Worm (Caenorhabditis elegans) whole organism, L2 larva: ENCODE data around the gene Y51B9A.8.

Source experiments
- C34F6.9 ChIP-seq: fragments of 150-350 bp; optimal IDR thresholded peaks from 2 replicates; lab custom pipeline; 2014; ENCODE audit warnings: missing biosample characterization, missing genetic modification characterization
- F13H6.1 ChIP-seq: sonication (generic microtip); optimal IDR thresholded peaks from 2 replicates; lab custom pipeline; 2016; ENCODE audit warnings: missing genetic modification characterization, missing compliant biosample characterization
- R02D3.7 ChIP-seq: fragments of 150-350 bp; optimal IDR thresholded peaks from 2 replicates; lab custom pipeline; 2014; ENCODE audit warnings: missing biosample characterization, missing genetic modification characterization
- Y55F3AM.14 ChIP-seq: fragments of 200-800 bp; sonication (Bioruptor generic); optimal IDR thresholded peaks from 2 replicates; lab custom pipeline; 2018; ENCODE audit warnings: mild to moderate bottlenecking, missing genetic modification characterization, missing compliant biosample characterization
- ZK546.5 ChIP-seq: sonication (generic microtip); optimal IDR thresholded peaks from 2 replicates; lab custom pipeline; 2017; ENCODE audit warnings: missing biosample characterization, missing genetic modification characterization
- alr-1 ChIP-seq: fragments of 150-350 bp; optimal IDR thresholded peaks from 2 replicates; lab custom pipeline; 2014; ENCODE audit warnings: missing biosample characterization, missing genetic modification characterization
- aly-2 ChIP-seq: fragments of 150-350 bp; optimal IDR thresholded peaks from 2 replicates; lab custom pipeline; 2014; ENCODE audit warnings: missing biosample characterization, missing genetic modification characterization
- ama-1 ChIP-seq: fragments of 150-350 bp; optimal IDR thresholded peaks from 2 replicates; lab custom pipeline; 2018; ENCODE audit warnings: inconsistent platforms
- blmp-1 ChIP-seq: sonication (generic microtip); optimal IDR thresholded peaks from 2 replicates; lab custom pipeline; 2017; ENCODE audit warnings: missing genetic modification characterization, mild to moderate bottlenecking, missing compliant biosample characterization, antibody characterized with exemption, moderate library complexity; ENCODE audit not compliant: insufficient read depth
- ceh-16 ChIP-seq: fragments of 150-350 bp; optimal IDR thresholded peaks from 2 replicates; lab custom pipeline; 2014; ENCODE audit warnings: missing biosample characterization, missing genetic modification characterization
- crh-2 ChIP-seq: sonication (generic microtip); optimal IDR thresholded peaks from 2 replicates; lab custom pipeline; 2017; ENCODE audit warnings: missing biosample characterization, missing genetic modification characterization
- dmd-4 ChIP-seq: sonication (generic microtip); optimal IDR thresholded peaks from 2 replicates; lab custom pipeline; 2017; ENCODE audit warnings: missing biosample characterization, missing genetic modification characterization
- egl-27 ChIP-seq: sonication (generic microtip); optimal IDR thresholded peaks from 3 replicates; lab custom pipeline; 2017; ENCODE audit warnings: missing biosample characterization, missing genetic modification reagents, missing genetic modification characterization
- elt-1 ChIP-seq: fragments of 150-350 bp; optimal IDR thresholded peaks from 2 replicates; lab custom pipeline; 2014; ENCODE audit warnings: missing biosample characterization, missing genetic modification characterization
- elt-3 ChIP-seq: sonication (generic microtip); optimal IDR thresholded peaks from 2 replicates; lab custom pipeline; 2017; ENCODE audit warnings: missing biosample characterization, missing genetic modification characterization
- fos-1 ChIP-seq: fragments of 150-350 bp; optimal IDR thresholded peaks from 2 replicates; lab custom pipeline; 2014; ENCODE audit warnings: missing biosample characterization, missing genetic modification characterization
- gmeb-1 ChIP-seq: fragments of 150-350 bp; optimal IDR thresholded peaks from 2 replicates; lab custom pipeline; 2014; ENCODE audit warnings: missing biosample characterization, missing genetic modification characterization
- lin-11 ChIP-seq: fragments of 150-350 bp; sonication (generic microtip); optimal IDR thresholded peaks from 2 replicates; lab custom pipeline; 2014; ENCODE audit warnings: missing biosample characterization, missing genetic modification characterization, inconsistent platforms, mixed read lengths
- lin-13 ChIP-seq: fragments of 150-350 bp; optimal IDR thresholded peaks from 2 replicates; lab custom pipeline; 2014; ENCODE audit warnings: missing biosample characterization, missing genetic modification reagents, missing genetic modification characterization
- lin-39 ChIP-seq: fragments of 150-350 bp; optimal IDR thresholded peaks from 2 replicates; lab custom pipeline; 2014; ENCODE audit warnings: missing biosample characterization, missing genetic modification reagents, missing genetic modification characterization
- lsy-2 ChIP-seq, 2 experiments: fragments of 150-350 bp in 1 of 2; sonication (generic microtip) in 1 of 2; optimal IDR thresholded peaks; 2 replicates each; lab custom pipeline; 2014 to 2017; ENCODE audit warnings: missing biosample characterization in 2 of 2, missing genetic modification characterization in 2 of 2
- mab-5 ChIP-seq: fragments of 150-350 bp; optimal IDR thresholded peaks from 2 replicates; lab custom pipeline; 2014; ENCODE audit warnings: missing biosample characterization, missing genetic modification characterization
- mbf-1 ChIP-seq: sonication (generic microtip); optimal IDR thresholded peaks from 2 replicates; lab custom pipeline; 2017; ENCODE audit warnings: missing biosample characterization, missing genetic modification characterization
- nhr-10 ChIP-seq: sonication (generic microtip); optimal IDR thresholded peaks from 2 replicates; lab custom pipeline; 2017; ENCODE audit warnings: missing biosample characterization, missing genetic modification characterization
- nhr-11 ChIP-seq: fragments of 150-350 bp; optimal IDR thresholded peaks from 2 replicates; lab custom pipeline; 2014; ENCODE audit warnings: missing biosample characterization, missing genetic modification characterization
- nhr-12 ChIP-seq: fragments of 150-350 bp; optimal IDR thresholded peaks from 2 replicates; lab custom pipeline; 2014; ENCODE audit warnings: missing biosample characterization, missing genetic modification characterization
- nhr-129 ChIP-seq: fragments of 150-350 bp; optimal IDR thresholded peaks from 2 replicates; lab custom pipeline; 2014; ENCODE audit warnings: missing biosample characterization, missing genetic modification characterization
- nhr-21 ChIP-seq: fragments of 150-350 bp; optimal IDR thresholded peaks from 2 replicates; lab custom pipeline; 2014; ENCODE audit warnings: missing biosample characterization, missing genetic modification characterization
- nhr-23 ChIP-seq: fragments of 150-350 bp; optimal IDR thresholded peaks from 2 replicates; lab custom pipeline; 2014; ENCODE audit warnings: missing biosample characterization, missing genetic modification reagents, missing genetic modification characterization
- nhr-237 ChIP-seq: fragments of 150-350 bp; optimal IDR thresholded peaks from 2 replicates; lab custom pipeline; 2014; ENCODE audit warnings: missing biosample characterization, missing genetic modification characterization
- nhr-6 ChIP-seq: fragments of 150-350 bp; optimal IDR thresholded peaks from 2 replicates; lab custom pipeline; 2014; ENCODE audit warnings: missing biosample characterization, missing genetic modification characterization
- nhr-77 ChIP-seq: fragments of 150-350 bp; optimal IDR thresholded peaks from 2 replicates; lab custom pipeline; 2014; ENCODE audit warnings: missing biosample characterization, missing genetic modification characterization
- peb-1 ChIP-seq: fragments of 150-350 bp; optimal IDR thresholded peaks from 2 replicates; lab custom pipeline; 2014; ENCODE audit warnings: missing biosample characterization, missing genetic modification characterization
- sem-4 ChIP-seq: fragments of 150-350 bp; optimal IDR thresholded peaks from 2 replicates; lab custom pipeline; 2014; ENCODE audit warnings: missing biosample characterization, missing genetic modification reagents, missing genetic modification characterization
- skn-1 ChIP-seq: sonication (generic microtip); optimal IDR thresholded peaks from 2 replicates; lab custom pipeline; 2017; ENCODE audit warnings: missing biosample characterization, missing genetic modification characterization
- sma-9 ChIP-seq, 2 experiments: fragments of 150-350 bp in 1 of 2; sonication (generic microtip) in 1 of 2; optimal IDR thresholded peaks; 2 replicates each; lab custom pipeline; 2014 to 2016; ENCODE audit warnings: missing genetic modification characterization in 2 of 2, mild to moderate bottlenecking in 1 of 2, missing biosample characterization in 1 of 2, missing compliant biosample characterization in 1 of 2, missing genetic modification reagents in 1 of 2, moderate library complexity in 1 of 2
- snpc-4 ChIP-seq: fragments of 150-350 bp; optimal IDR thresholded peaks from 2 replicates; lab custom pipeline; 2014; ENCODE audit warnings: missing biosample characterization, missing genetic modification characterization
- unc-39 ChIP-seq: fragments of 150-350 bp; optimal IDR thresholded peaks from 2 replicates; lab custom pipeline; 2014; ENCODE audit warnings: missing biosample characterization, missing genetic modification characterization
- unc-55 ChIP-seq: fragments of 150-350 bp; sonication (generic microtip); optimal IDR thresholded peaks from 3 replicates; lab custom pipeline; 2014; ENCODE audit warnings: missing biosample characterization, missing genetic modification reagents, missing genetic modification characterization
- unc-62 ChIP-seq: fragments of 150-350 bp; optimal IDR thresholded peaks from 2 replicates; lab custom pipeline; 2014; ENCODE audit warnings: missing biosample characterization, missing genetic modification reagents, missing genetic modification characterization
- zag-1 ChIP-seq: fragments of 150-350 bp; optimal IDR thresholded peaks from 2 replicates; lab custom pipeline; 2014; ENCODE audit warnings: missing biosample characterization, missing genetic modification characterization
- ztf-1 ChIP-seq: fragments of 200-800 bp; sonication (Bioruptor generic); conservative IDR thresholded peaks from 2 replicates; pipeline ENCODE4 v1.3.6; 2022; ENCODE audit warnings: missing genetic modification characterization, missing compliant biosample characterization
- ztf-11 ChIP-seq: sonication (generic microtip); optimal IDR thresholded peaks from 2 replicates; lab custom pipeline; 2017; ENCODE audit warnings: missing biosample characterization, missing genetic modification characterization
- ztf-4 ChIP-seq: fragments of 150-350 bp; optimal IDR thresholded peaks from 2 replicates; lab custom pipeline; 2014; ENCODE audit warnings: missing biosample characterization, missing genetic modification characterization

Gene Y51B9A.8

ce11 chrII:9411497-9411896 is 12.8 kb downstream of the Y51B9A.8 start, which contains the start of gene M176.9:
Gene M176.9, minus strand, starts transcription at chrII:9411597.
- TF ChIP-seq nhr-129 (tag; lab: Kevin White, UChicago) (no peak), ztf-11 (tag; lab: Kevin White, UChicago) (no peak), nhr-11 (tag; lab: Kevin White, UChicago) (no peak), Y55F3AM.14 (GFP tag; lab: Kevin White, UChicago) (no peak), nhr-12 (no peak), blmp-1 (no peak), snpc-4 (tag; lab: Kevin White, UChicago) (no peak), nhr-6 (no peak), alr-1 (no peak), ztf-1 (GFP tag; lab: Robert Waterston, UW) (no peak), zag-1 (tag; lab: Kevin White, UChicago) (no peak), peb-1 (no peak), sma-9 (GFP tag; optimal IDR thresholded peaks at IDR 0.05; lab: Kevin White, UChicago) (no peak), sma-9 (tag; optimal IDR thresholded peaks at IDR 0.05; lab: Kevin White, UChicago) (no peak)
- TF ChIP-seq, all 48 proteins: peak for 0

ce11 chrII:9412086-9412608 is 13.5 kb downstream of the Y51B9A.8 start, which contains the start of gene arrd-3:
Gene arrd-3, plus strand, starts transcription at chrII:9412558.
- TF ChIP-seq sma-9 (GFP tag; optimal IDR thresholded peaks at IDR 0.05; lab: Kevin White, UChicago), result peak; percentile 18
- TF ChIP-seq sma-9 (tag; optimal IDR thresholded peaks at IDR 0.05; lab: Kevin White, UChicago), result no peak
- TF ChIP-seq fos-1 (tag; lab: Kevin White, UChicago), result peak; percentile 94
- TF ChIP-seq skn-1 (tag; lab: Kevin White, UChicago), result no peak
- TF ChIP-seq ZK546.5 (tag; lab: Kevin White, UChicago), result no peak
- TF ChIP-seq alr-1, result no peak
- TF ChIP-seq gmeb-1, result peak; percentile 7
- no peak for TF ChIP-seq egl-27 (tag; lab: Kevin White, UChicago)
- TF ChIP-seq ztf-1 (GFP tag; lab: Robert Waterston, UW), result no peak
- TF ChIP-seq nhr-237 (tag; lab: Kevin White, UChicago), result no peak
- no peak for TF ChIP-seq lsy-2 (tag; optimal IDR thresholded peaks at IDR 0.05; lab: Kevin White, UChicago)
- TF ChIP-seq nhr-23, result no peak
- TF ChIP-seq nhr-6, result no peak
- no peak for TF ChIP-seq R02D3.7
- no peak for TF ChIP-seq unc-39 (tag; lab: Kevin White, UChicago)

- TF ChIP-seq lin-13 (GFP tag; lab: Kevin White, UChicago) (peak; percentile 43), skn-1 (tag; lab: Kevin White, UChicago) (no peak), Y55F3AM.14 (GFP tag; lab: Kevin White, UChicago) (no peak), peb-1 (no peak), unc-62 (no peak), nhr-10 (no peak), mab-5 (tag; lab: Kevin White, UChicago) (peak; percentile 25), snpc-4 (tag; lab: Kevin White, UChicago) (peak; percentile 14), F13H6.1 (peak; percentile 24), alr-1 (no peak), R02D3.7 (no peak), ztf-11 (tag; lab: Kevin White, UChicago) (no peak), gmeb-1 (peak; percentile 69), sem-4 (tag; lab: Kevin White, UChicago) (no peak), mbf-1 (tag; lab: Kevin White, UChicago) (no peak), nhr-237 (tag; lab: Kevin White, UChicago) (no peak), zag-1 (tag; lab: Kevin White, UChicago) (no peak), fos-1 (tag; lab: Kevin White, UChicago) (peak; percentile 63), lin-11 (tag; lab: Kevin White, UChicago) (peak; percentile 1), nhr-21 (tag; lab: Kevin White, UChicago) (peak; percentile 13), aly-2 (no peak), nhr-6 (no peak), ztf-4 (no peak), lin-39 (tag; lab: Kevin White, UChicago) (no peak), nhr-129 (tag; lab: Kevin White, UChicago) (peak; percentile 71), dmd-4 (no peak), crh-2 (tag; lab: Kevin White, UChicago) (peak; percentile 58), blmp-1 (no peak), nhr-77 (tag; lab: Kevin White, UChicago) (no peak), elt-1 (tag; lab: Kevin White, UChicago) (no peak), ceh-16 (no peak), elt-3 (tag; lab: Kevin White, UChicago) (no peak), unc-39 (tag; lab: Kevin White, UChicago) (no peak), ztf-1 (GFP tag; lab: Robert Waterston, UW) (no peak), ama-1 (lab: Kevin White, UChicago) (no peak), C34F6.9 (tag; lab: Kevin White, UChicago) (peak; percentile 85), sma-9 (GFP tag; optimal IDR thresholded peaks at IDR 0.05; lab: Kevin White, UChicago) (peak; percentile 65), sma-9 (tag; optimal IDR thresholded peaks at IDR 0.05; lab: Kevin White, UChicago) (no peak), nhr-23 (no peak), unc-55 (GFP tag; lab: Kevin White, UChicago) (peak; percentile 75)
Measured at ce11 chrII:9416381-9417276, 18.0 kb downstream of the Y51B9A.8 start, which contains the start of the genes gss-1 and chch-3. Gene gss-1, minus strand, starts transcription at chrII:9416431. Gene chch-3, plus strand, starts transcription at chrII:9417013.
